Fruit fly (Drosophila melanogaster) S2 (cell line): ENCODE data around the gene kek6.

Experiments
- CG8478 ChIP-seq: fragments of >200 bp; optimal IDR thresholded peaks from 2 replicates; lab custom pipeline; 2018
- CTCF ChIP-seq, 2 experiments: fragments of >200 bp; optimal IDR thresholded peaks; 2 replicates each; lab custom pipeline; 2018

DNA sequence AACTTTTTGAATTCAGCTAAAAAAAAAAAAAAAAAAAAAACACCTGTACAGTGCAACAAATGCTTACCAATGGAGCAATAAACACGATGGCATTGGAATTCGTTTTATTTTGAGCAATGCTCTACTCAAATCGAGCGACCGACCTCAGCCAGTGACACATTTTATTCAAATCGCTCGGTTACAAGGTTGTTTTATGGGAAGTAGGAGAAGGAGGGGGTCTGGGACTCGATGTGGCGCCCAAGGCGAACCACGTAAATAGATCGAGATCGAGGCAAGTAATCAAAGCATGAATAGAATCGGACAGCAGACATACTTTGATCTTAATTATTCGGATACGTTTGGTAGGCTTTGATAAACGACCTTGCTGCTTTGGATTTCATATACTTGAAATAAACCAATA, 18.7 kb upstream of the kek6 start:
- TF ChIP-seq CG8478 (lab: Kevin White, UChicago) = no peak
- TF ChIP-seq CTCF (optimal IDR thresholded peaks at IDR 0.05; lab: Kevin White, UChicago) = no peak
